Fruit fly (Drosophila melanogaster) whole organism, wandering third instar larva: ENCODE results near the gene CG12885.

ENCODE experiments used
- Abd-B ChIP-seq: fragments of >200 bp; optimal IDR thresholded peaks from 2 replicates; lab custom pipeline; 2017; ENCODE audit warnings: missing biosample characterization, missing genetic modification characterization
- CG32264 ChIP-seq: fragments of 200-800 bp; sonication (Bioruptor generic); optimal IDR thresholded peaks from 2 replicates; lab custom pipeline; 2016; ENCODE audit warnings: missing biosample characterization, missing genetic modification characterization
- CG9705 ChIP-seq: fragments of 200-800 bp; sonication (Bioruptor generic); optimal IDR thresholded peaks from 2 replicates; lab custom pipeline; 2018; ENCODE audit warnings: missing biosample characterization, mild to moderate bottlenecking, missing genetic modification characterization
- CrebA ChIP-seq: fragments of 200-800 bp; sonication (Bioruptor generic); optimal IDR thresholded peaks from 2 replicates; lab custom pipeline; 2016; ENCODE audit warnings: missing biosample characterization, mild to moderate bottlenecking, missing genetic modification characterization, borderline replicate concordance
- Dfd ChIP-seq: fragments of >200 bp; optimal IDR thresholded peaks from 2 replicates; lab custom pipeline; 2017; ENCODE audit warnings: missing biosample characterization, missing genetic modification characterization
- Dif ChIP-seq: fragments of 200-275, 200-300 bp; sonication (Bioruptor generic); optimal IDR thresholded peaks from 2 replicates; lab custom pipeline; 2018; ENCODE audit warnings: missing biosample characterization, missing genetic modification characterization; ENCODE audit not compliant: partially characterized antibody
- GATAd ChIP-seq: sonication (Bioruptor generic); optimal IDR thresholded peaks from 2 replicates; lab custom pipeline; 2016; ENCODE audit warnings: missing biosample characterization, missing genetic modification characterization
- HLH106 ChIP-seq: fragments of 200-800 bp; optimal IDR thresholded peaks from 3 replicates; lab custom pipeline; 2019; ENCODE audit warnings: missing biosample characterization, mild to moderate bottlenecking, missing genetic modification characterization, moderate library complexity
- Hnf4 ChIP-seq: fragments of 200-800 bp; sonication (Bioruptor generic); optimal IDR thresholded peaks from 2 replicates; lab custom pipeline; 2016; ENCODE audit warnings: missing biosample characterization, mild to moderate bottlenecking, missing genetic modification characterization
- Hr78 ChIP-seq: fragments of >200 bp; optimal IDR thresholded peaks from 2 replicates; lab custom pipeline; 2017; ENCODE audit warnings: missing biosample characterization, missing genetic modification characterization
- Hr83 ChIP-seq: fragments of 200-300 bp; sonication (Bioruptor generic); optimal IDR thresholded peaks from 2 replicates; lab custom pipeline; 2016; ENCODE audit warnings: missing biosample characterization, mild to moderate bottlenecking, missing genetic modification characterization, moderate library complexity; ENCODE audit not compliant: poor library complexity, severe bottlenecking
- Jra ChIP-seq: sonication (Bioruptor generic); optimal IDR thresholded peaks from 2 replicates; lab custom pipeline; 2016; ENCODE audit warnings: missing biosample characterization, missing genetic modification characterization
- Mio ChIP-seq: sonication (Bioruptor generic); optimal IDR thresholded peaks from 2 replicates; lab custom pipeline; 2016; ENCODE audit warnings: missing biosample characterization, missing genetic modification characterization
- Myc ChIP-seq: fragments of >200 bp; optimal IDR thresholded peaks from 2 replicates; lab custom pipeline; 2017
- N ChIP-seq: fragments of >200 bp; optimal IDR thresholded peaks from 2 replicates; lab custom pipeline; 2018; ENCODE audit warnings: missing biosample characterization, missing external identifiers, missing genetic modification characterization
- OdsH ChIP-seq: fragments of 200-800 bp; sonication (Bioruptor generic); optimal IDR thresholded peaks from 2 replicates; lab custom pipeline; 2016; ENCODE audit warnings: missing biosample characterization, mild to moderate bottlenecking, missing genetic modification characterization
- Sp1 ChIP-seq: fragments of 200-800 bp; sonication (Bioruptor generic); optimal IDR thresholded peaks from 3 replicates; lab custom pipeline; 2019; ENCODE audit warnings: missing biosample characterization, mild to moderate bottlenecking, missing genetic modification characterization, moderate library complexity
- Vsx2 ChIP-seq: fragments of 200-300, 225-300 bp; sonication (Bioruptor generic); optimal IDR thresholded peaks from 2 replicates; lab custom pipeline; 2018; ENCODE audit warnings: missing biosample characterization, missing genetic modification characterization; ENCODE audit not compliant: partially characterized antibody
- br ChIP-seq: fragments of 200-800 bp; sonication (Bioruptor generic); optimal IDR thresholded peaks from 2 replicates; lab custom pipeline; 2016; ENCODE audit warnings: missing biosample characterization, missing genetic modification characterization
- brk ChIP-seq: fragments of 200-800 bp; sonication (Bioruptor generic); optimal IDR thresholded peaks from 2 replicates; lab custom pipeline; 2016; ENCODE audit warnings: missing biosample characterization, mild to moderate bottlenecking, missing genetic modification characterization
- dl ChIP-seq, 2 experiments: fragments of 175-275, 200-275 bp in 1 of 2; fragments of 200-275 bp in 1 of 2; sonication (Bioruptor generic); optimal IDR thresholded peaks; lab custom pipeline; 2018; ENCODE audit warnings: mild to moderate bottlenecking in 2 of 2, missing biosample characterization in 2 of 2, missing genetic modification characterization in 2 of 2, moderate library complexity in 2 of 2; ENCODE audit not compliant: partially characterized antibody in 2 of 2, insufficient read depth in 1 of 2
- dmrt93B ChIP-seq: fragments of 200-800 bp; sonication (Bioruptor generic); optimal IDR thresholded peaks from 2 replicates; lab custom pipeline; 2018; ENCODE audit warnings: missing biosample characterization, mild to moderate bottlenecking, missing genetic modification characterization
- dsf ChIP-seq: sonication (Bioruptor generic); optimal IDR thresholded peaks from 2 replicates; lab custom pipeline; 2016; ENCODE audit warnings: missing biosample characterization, missing genetic modification characterization, borderline replicate concordance
- ey ChIP-seq: fragments of 200-800 bp; sonication (Bioruptor generic); optimal IDR thresholded peaks from 2 replicates; lab custom pipeline; 2016; ENCODE audit warnings: missing biosample characterization, missing genetic modification characterization
- foxo ChIP-seq, 2 experiments: fragments of 200-800 bp; sonication (Bioruptor generic); optimal IDR thresholded peaks; 2 replicates in 1 of 2; 3 replicates in 1 of 2; lab custom pipeline; 2016 to 2017; ENCODE audit warnings: missing biosample characterization in 2 of 2, missing genetic modification characterization in 2 of 2
- h ChIP-seq: fragments of 200-800 bp; sonication (Bioruptor generic); optimal IDR thresholded peaks from 3 replicates; lab custom pipeline; 2016; ENCODE audit warnings: missing biosample characterization, mild to moderate bottlenecking, missing genetic modification characterization
- jim ChIP-seq: fragments of 175-275, 200-325 bp; sonication (Bioruptor generic); optimal IDR thresholded peaks from 2 replicates; lab custom pipeline; 2016; ENCODE audit warnings: missing biosample characterization, mild to moderate bottlenecking, missing genetic modification characterization
- lola ChIP-seq: fragments of >200 bp; optimal IDR thresholded peaks from 2 replicates; lab custom pipeline; 2017; ENCODE audit warnings: missing biosample characterization, missing genetic modification characterization
- pan ChIP-seq: fragments of >200 bp; optimal IDR thresholded peaks from 2 replicates; lab custom pipeline; 2017
- psq ChIP-seq: fragments of 200-800 bp; sonication (Bioruptor generic); optimal IDR thresholded peaks from 3 replicates; lab custom pipeline; 2017; ENCODE audit warnings: missing biosample characterization, mild to moderate bottlenecking, missing genetic modification characterization, moderate library complexity
- rgr ChIP-seq: fragments of 200-800 bp; sonication (Bioruptor generic); optimal IDR thresholded peaks from 3 replicates; lab custom pipeline; 2016; ENCODE audit warnings: missing biosample characterization, mild to moderate bottlenecking, missing genetic modification characterization
- sage ChIP-seq: fragments of 200-800 bp; sonication (Bioruptor generic); optimal IDR thresholded peaks from 2 replicates; lab custom pipeline; 2016; ENCODE audit warnings: missing biosample characterization, mild to moderate bottlenecking, missing genetic modification characterization
- sv ChIP-seq: fragments of 200-800 bp; sonication (Bioruptor generic); optimal IDR thresholded peaks from 3 replicates; lab custom pipeline; 2016; ENCODE audit warnings: missing biosample characterization, missing genetic modification characterization
- tai ChIP-seq: sonication (Bioruptor generic); optimal IDR thresholded peaks from 2 replicates; lab custom pipeline; 2016; ENCODE audit warnings: missing biosample characterization, missing genetic modification characterization
- usp ChIP-seq: fragments of >200 bp; optimal IDR thresholded peaks from 2 replicates; lab custom pipeline; 2017; ENCODE audit warnings: missing biosample characterization, missing genetic modification characterization
- woc ChIP-seq: sonication (Bioruptor generic); optimal IDR thresholded peaks from 2 replicates; lab custom pipeline; 2016; ENCODE audit warnings: missing biosample characterization, mild to moderate bottlenecking, missing genetic modification characterization

Gene CG12885

DNA sequence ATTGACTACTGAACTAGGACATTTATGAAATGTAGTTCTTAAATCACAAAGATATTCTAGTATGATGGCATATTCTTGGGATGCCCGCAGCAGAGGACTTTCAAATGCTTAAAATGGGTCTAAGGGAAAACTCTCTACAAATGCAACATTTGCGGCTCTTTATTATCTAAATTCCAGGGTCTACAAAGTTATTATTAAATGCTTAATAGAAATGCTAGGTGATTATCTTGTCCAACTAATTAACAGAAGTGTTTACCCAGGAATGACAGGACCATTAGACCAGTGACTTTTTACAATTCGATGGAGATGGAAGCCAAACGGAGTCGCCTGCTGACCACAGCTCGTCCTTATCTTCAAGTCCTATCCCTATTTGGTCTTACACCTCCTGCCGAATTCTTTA, 23.5 kb downstream of the CG12885 start, which contains the start of gene Gr98c:
Gene Gr98c (plus strand): TSS at position 301 of the 400 bp plus-strand sequence.
- TF ChIP-seq Dif (GFP tag; lab: Kevin White, UChicago) = no peak
- no peak for TF ChIP-seq CrebA (GFP tag; lab: Kevin White, UChicago)
- TF ChIP-seq woc = no peak
- TF ChIP-seq Hr83 (GFP tag; lab: Kevin White, UChicago) = no peak
- no peak for TF ChIP-seq Abd-B
- no peak for TF ChIP-seq CG32264 (GFP tag; lab: Kevin White, UChicago)
- TF ChIP-seq HLH106 (tag; lab: Kevin White, UChicago) = no peak

dm6 chr3R:27545752-27546151, 25.1 kb downstream of the CG12885 start, which contains the start of gene Gr98d:
TSS of gene Gr98d (plus strand) at chr3R:27546052.
- TF ChIP-seq CG9705 (GFP tag; lab: Kevin White, UChicago) = no peak
- TF ChIP-seq, all 38 proteins: peak for 0

dm6 chr3R:27547378-27547949, 26.8 kb downstream of the CG12885 start:
- TF ChIP-seq rgr (GFP tag; lab: Kevin White, UChicago) = no peak
- TF ChIP-seq Myc (lab: Kevin White, UChicago) = peak; percentile 28

DNA sequence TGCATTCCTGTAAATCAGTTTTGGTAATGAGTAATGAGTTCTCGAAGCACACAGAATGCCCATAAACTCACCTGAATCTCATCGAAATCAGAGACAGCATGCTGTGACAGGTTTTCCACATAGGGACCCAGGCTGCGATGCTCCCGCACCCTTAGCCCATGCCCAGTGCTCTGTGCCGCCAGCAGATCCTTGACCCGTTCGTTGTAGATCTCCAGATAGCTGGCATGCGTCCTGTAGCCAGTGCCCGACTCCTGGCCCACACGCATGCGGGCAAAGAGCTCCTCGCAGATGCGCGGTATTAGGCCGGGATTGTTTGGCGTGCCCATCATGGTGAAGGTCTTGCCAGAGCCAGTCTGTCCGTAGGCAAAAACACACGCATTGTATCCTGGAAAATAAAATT, 32.0 kb downstream of the CG12885 start:
- no peak for TF ChIP-seq br (GFP tag; lab: Kevin White, UChicago)
- no peak for TF ChIP-seq h (GFP tag; lab: Kevin White, UChicago)
- no peak for TF ChIP-seq Hr78 (GFP tag; lab: Kevin White, UChicago)
- no peak for TF ChIP-seq psq (GFP tag; lab: Kevin White, UChicago)
- TF ChIP-seq dl (GFP tag; optimal IDR thresholded peaks at IDR 0.05; lab: Kevin White, UChicago; ENCODE audit: insufficient read depth in 1 of 2, partially characterized antibody in 2 of 2) = no peak
- no peak for TF ChIP-seq ey (GFP tag; lab: Kevin White, UChicago)
- TF ChIP-seq Hr83 (GFP tag; lab: Kevin White, UChicago) = no peak
- TF ChIP-seq woc = no peak
- no peak for TF ChIP-seq Sp1 (GFP tag; lab: Kevin White, UChicago)
- TF ChIP-seq Dif (GFP tag; lab: Kevin White, UChicago) = no peak
- TF ChIP-seq Vsx2 (GFP tag; lab: Kevin White, UChicago) = no peak
- no peak for TF ChIP-seq usp (GFP tag; lab: Kevin White, UChicago)
- TF ChIP-seq N (GFP tag; lab: Kevin White, UChicago) = no peak
- no peak for TF ChIP-seq rgr (GFP tag; lab: Kevin White, UChicago)
- no peak for TF ChIP-seq Hnf4 (GFP tag; lab: Kevin White, UChicago)
- TF ChIP-seq OdsH (GFP tag; lab: Kevin White, UChicago) = no peak
- TF ChIP-seq pan = no peak
- no peak for TF ChIP-seq Dfd (GFP tag; lab: Kevin White, UChicago)
- TF ChIP-seq sage (GFP tag; lab: Kevin White, UChicago) = no peak

dm6 chr3R:27553379-27553778, 32.7 kb downstream of the CG12885 start:
- TF ChIP-seq Abd-B = no peak
- no peak for TF ChIP-seq psq (GFP tag; lab: Kevin White, UChicago)
- no peak for TF ChIP-seq pan
- no peak for TF ChIP-seq brk (GFP tag; lab: Kevin White, UChicago)
- no peak for TF ChIP-seq lola (GFP tag; lab: Kevin White, UChicago)
- no peak for TF ChIP-seq sv
- TF ChIP-seq Mio (GFP tag; lab: Kevin White, UChicago) = no peak
- TF ChIP-seq GATAd (GFP tag; lab: Kevin White, UChicago) = no peak
- no peak for TF ChIP-seq Sp1 (GFP tag; lab: Kevin White, UChicago)
- no peak for TF ChIP-seq dmrt93B (GFP tag; lab: Kevin White, UChicago)
- no peak for TF ChIP-seq Jra (GFP tag; lab: Kevin White, UChicago)
- no peak for TF ChIP-seq jim (GFP tag; lab: Kevin White, UChicago)
- TF ChIP-seq dsf (GFP tag; lab: Kevin White, UChicago) = no peak
- no peak for TF ChIP-seq Dfd (GFP tag; lab: Kevin White, UChicago)
- TF ChIP-seq tai = no peak
- no peak for TF ChIP-seq foxo (GFP tag; optimal IDR thresholded peaks at IDR 0.05; lab: Kevin White, UChicago)
- TF ChIP-seq CG9705 (GFP tag; lab: Kevin White, UChicago) = no peak
